Worm (Caenorhabditis elegans) whole organism, young adult: ENCODE results near the gene cyy-1.

Experiments used
- F23B12.7 ChIP-seq: sonication (generic microtip); optimal IDR thresholded peaks from 2 replicates; lab custom pipeline; 2017; ENCODE audit warnings: missing genetic modification characterization, mild to moderate bottlenecking, missing compliant biosample characterization, antibody characterized with exemption, moderate library complexity; ENCODE audit not compliant: insufficient read depth
- F39B2.1 ChIP-seq: fragments of 200-800 bp; sonication (Bioruptor generic); IDR thresholded peaks from 2 replicates; pipeline ENCODE4 v1.3.6; 2022; ENCODE audit warnings: missing genetic modification reagents, missing genetic modification characterization, missing compliant biosample characterization
- dox-1 ChIP-seq: fragments of 200-800 bp; sonication (Bioruptor generic); IDR thresholded peaks from 2 replicates; pipeline ENCODE4 v1.3.6; 2022; ENCODE audit warnings: missing genetic modification reagents, missing genetic modification characterization, missing compliant biosample characterization
- hsf-1 ChIP-seq: fragments of 200-800 bp; sonication (Bioruptor generic); IDR thresholded peaks from 2 replicates; pipeline ENCODE4 v1.3.6; 2022; ENCODE audit warnings: missing genetic modification reagents, missing genetic modification characterization, missing compliant biosample characterization
- lin-54 ChIP-seq: fragments of 200-800 bp; sonication (Bioruptor generic); optimal IDR thresholded peaks from 2 replicates; lab custom pipeline; 2018; ENCODE audit warnings: mild to moderate bottlenecking, missing genetic modification characterization, missing compliant biosample characterization
- madf-10 ChIP-seq: sonication (generic microtip); optimal IDR thresholded peaks from 2 replicates; lab custom pipeline; 2016; ENCODE audit warnings: mild to moderate bottlenecking, missing genetic modification characterization, missing compliant biosample characterization
- mxl-1 ChIP-seq: sonication (generic microtip); optimal IDR thresholded peaks from 2 replicates; lab custom pipeline; 2016; ENCODE audit warnings: missing genetic modification characterization, missing compliant biosample characterization
- nfya-1 ChIP-seq: sonication (generic microtip); optimal IDR thresholded peaks from 2 replicates; lab custom pipeline; 2017; ENCODE audit warnings: antibody characterized with exemption, missing compliant biosample characterization, missing genetic modification characterization, borderline replicate concordance; ENCODE audit not compliant: insufficient read depth
- nhr-179 ChIP-seq: sonication (generic microtip); optimal IDR thresholded peaks from 2 replicates; lab custom pipeline; 2016; ENCODE audit warnings: mild to moderate bottlenecking, missing genetic modification characterization, missing compliant biosample characterization
- sea-2 ChIP-seq: fragments of 200-800 bp; sonication (Bioruptor generic); IDR thresholded peaks from 2 replicates; pipeline ENCODE4 v1.3.6; 2022; ENCODE audit warnings: missing genetic modification characterization, missing compliant biosample characterization
- tbx-9 ChIP-seq: sonication (generic microtip); optimal IDR thresholded peaks from 2 replicates; lab custom pipeline; 2016; ENCODE audit warnings: borderline replicate concordance, missing genetic modification characterization, inconsistent platforms, missing compliant biosample characterization
- zfh-2 ChIP-seq: fragments of 200-800 bp; sonication (Bioruptor generic); conservative IDR thresholded peaks from 2 replicates; pipeline ENCODE4 v1.3.6; 2022; ENCODE audit warnings: missing genetic modification reagents, missing genetic modification characterization, missing compliant biosample characterization

DNA sequence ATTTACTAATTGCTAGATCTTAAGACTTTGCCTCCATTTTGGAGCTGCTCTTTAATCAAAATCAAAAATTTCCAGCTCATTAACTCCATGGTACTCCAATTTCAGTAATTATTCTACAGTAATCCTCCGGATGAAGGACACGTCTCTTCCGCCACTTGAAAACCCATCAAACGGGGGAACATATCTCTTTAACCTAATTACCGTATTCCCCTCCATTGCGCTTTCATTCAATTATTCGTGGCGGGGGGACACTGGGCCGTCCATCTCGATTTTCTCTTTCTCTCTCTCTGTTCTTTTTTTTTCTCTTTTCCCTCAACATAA is 11.2 kb downstream of the cyy-1 start:
- TF ChIP-seq nhr-179 (tag; lab: Kevin White, UChicago) (no peak), F23B12.7 (tag; lab: Kevin White, UChicago) (no peak), sea-2 (GFP tag; lab: Robert Waterston, UW) (no peak), nfya-1 (no peak), mxl-1 (tag; lab: Kevin White, UChicago) (no peak), dox-1 (GFP tag; lab: Robert Waterston, UW) (no peak), tbx-9 (no peak), hsf-1 (GFP tag; lab: Robert Waterston, UW) (no peak), lin-54 (GFP tag; lab: Kevin White, UChicago) (no peak), zfh-2 (GFP tag; lab: Robert Waterston, UW) (no peak), F39B2.1 (GFP tag; lab: Robert Waterston, UW) (no peak), madf-10 (no peak)
